Worm (Caenorhabditis elegans) whole organism, mixed stage, embryonic: ENCODE results near the gene D1046.16.

Experiments
- lin-13 ChIP-seq: fragments of 150-350 bp; optimal IDR thresholded peaks from 2 replicates; lab custom pipeline; 2014; ENCODE audit warnings: missing biosample characterization, missing genetic modification characterization
- mab-5 ChIP-seq: fragments of 150-350 bp; optimal IDR thresholded peaks from 2 replicates; lab custom pipeline; 2014; ENCODE audit warnings: missing biosample characterization, missing genetic modification characterization
- nhr-12 ChIP-seq: fragments of 150-350 bp; optimal IDR thresholded peaks from 2 replicates; lab custom pipeline; 2014; ENCODE audit warnings: missing biosample characterization, missing genetic modification characterization

- TF ChIP-seq nhr-12 (tag; lab: Kevin White, UChicago) (no peak), lin-13 (tag; lab: Kevin White, UChicago) (no peak), mab-5 (tag; lab: Kevin White, UChicago) (peak; percentile 37)
Measured at ce11 chrIV:8947146-8947545, 25.2 kb downstream of the D1046.16 start.
